Fruit fly (Drosophila melanogaster) whole organism, prepupa: ENCODE results near the gene temp.

Experiments
- Blimp-1 ChIP-seq: fragments of 200-800 bp; sonication (Bioruptor generic); optimal IDR thresholded peaks from 3 replicates; lab custom pipeline; 2017; ENCODE audit warnings: missing biosample characterization, missing genetic modification characterization, mild to moderate bottlenecking, moderate library complexity, missing genetic modification reagents
- CG10631 ChIP-seq: fragments of 200-800 bp; sonication (Bioruptor generic); optimal IDR thresholded peaks from 2 replicates; lab custom pipeline; 2016; ENCODE audit warnings: missing biosample characterization, missing genetic modification characterization
- CG10669 ChIP-seq: fragments of 200-800 bp; sonication (Bioruptor generic); optimal IDR thresholded peaks from 3 replicates; lab custom pipeline; 2018; ENCODE audit warnings: missing biosample characterization, mild to moderate bottlenecking, missing genetic modification characterization, moderate library complexity
- CG11762 ChIP-seq: fragments of 200-800 bp; sonication (Bioruptor generic); optimal IDR thresholded peaks from 3 replicates; lab custom pipeline; 2016; ENCODE audit warnings: missing biosample characterization, missing genetic modification characterization; ENCODE audit not compliant: insufficient read depth
- CG11902 ChIP-seq: fragments of 200-800 bp; sonication (Bioruptor generic); optimal IDR thresholded peaks from 3 replicates; lab custom pipeline; 2016; ENCODE audit warnings: missing biosample characterization, missing genetic modification characterization
- CG15336 ChIP-seq: fragments of 200-800 bp; sonication (Bioruptor generic); IDR thresholded peaks from 2 replicates; pipeline ENCODE4 v1.3.6; 2022; ENCODE audit warnings: missing biosample characterization, missing genetic modification characterization
- CG1621 ChIP-seq: fragments of 200-800 bp; sonication (Bioruptor generic); optimal IDR thresholded peaks from 3 replicates; lab custom pipeline; 2018; ENCODE audit warnings: missing biosample characterization, mild to moderate bottlenecking, missing genetic modification characterization
- CG16779 ChIP-seq: fragments of 200-800 bp; sonication (Bioruptor generic); optimal IDR thresholded peaks from 3 replicates; lab custom pipeline; 2017; ENCODE audit warnings: missing biosample characterization, mild to moderate bottlenecking, missing genetic modification characterization
- CG3032 ChIP-seq: fragments of 200-800 bp; optimal IDR thresholded peaks from 2 replicates; lab custom pipeline; 2019; ENCODE audit warnings: missing biosample characterization, mild to moderate bottlenecking, missing genetic modification characterization, moderate library complexity
- CG32006 ChIP-seq: fragments of 200-800 bp; sonication (Bioruptor generic); optimal IDR thresholded peaks from 3 replicates; lab custom pipeline; 2017; ENCODE audit warnings: missing biosample characterization, mild to moderate bottlenecking, missing genetic modification characterization
- CG4318 ChIP-seq: fragments of 200-800 bp; sonication (Bioruptor generic); optimal IDR thresholded peaks from 3 replicates; lab custom pipeline; 2017; ENCODE audit warnings: missing biosample characterization, mild to moderate bottlenecking, missing genetic modification characterization
- CG6276 ChIP-seq: fragments of 200-800 bp; sonication (Bioruptor generic); optimal IDR thresholded peaks from 2 replicates; lab custom pipeline; 2017; ENCODE audit warnings: missing biosample characterization, mild to moderate bottlenecking, missing genetic modification characterization
- CG6792 ChIP-seq: fragments of 200-800 bp; sonication (Bioruptor generic); optimal IDR thresholded peaks from 3 replicates; lab custom pipeline; 2016; ENCODE audit warnings: missing biosample characterization, missing genetic modification characterization
- CG6808 ChIP-seq: fragments of 200-800 bp; sonication (Bioruptor generic); optimal IDR thresholded peaks from 3 replicates; lab custom pipeline; 2017; ENCODE audit warnings: missing biosample characterization, missing genetic modification characterization, mild to moderate bottlenecking, moderate library complexity, missing genetic modification reagents
- CG6854 ChIP-seq: fragments of 200-800 bp; sonication (Bioruptor generic); optimal IDR thresholded peaks from 2 replicates; lab custom pipeline; 2017; ENCODE audit warnings: missing biosample characterization, mild to moderate bottlenecking, missing genetic modification characterization
- CG7368 ChIP-seq: fragments of 200-800 bp; sonication (Bioruptor generic); optimal IDR thresholded peaks from 3 replicates; lab custom pipeline; 2016; ENCODE audit warnings: missing biosample characterization, missing genetic modification characterization
- CG8319 ChIP-seq: fragments of 200-800 bp; sonication (Bioruptor generic); optimal IDR thresholded peaks from 3 replicates; lab custom pipeline; 2016; ENCODE audit warnings: missing biosample characterization, missing genetic modification characterization
- CG8632 ChIP-seq: fragments of 200-800 bp; sonication (Bioruptor generic); optimal IDR thresholded peaks from 3 replicates; lab custom pipeline; 2016; ENCODE audit warnings: missing biosample characterization, missing genetic modification characterization
- Eip75B ChIP-seq: fragments of 200-800 bp; sonication (Bioruptor generic); optimal IDR thresholded peaks from 3 replicates; lab custom pipeline; 2016; ENCODE audit warnings: missing biosample characterization, missing genetic modification characterization
- Eip78C ChIP-seq: fragments of 200-800 bp; sonication (Bioruptor generic); peaks from one replicate; lab custom pipeline; 2016; ENCODE audit warnings: missing biosample characterization, missing genetic modification characterization
- Eip93F ChIP-seq: fragments of 200-800 bp; sonication (Bioruptor generic); optimal IDR thresholded peaks from 2 replicates; lab custom pipeline; 2016; ENCODE audit warnings: missing biosample characterization, mild to moderate bottlenecking, missing genetic modification characterization
- Ets21C ChIP-seq: fragments of 200-800 bp; sonication (Bioruptor generic); optimal IDR thresholded peaks from 3 replicates; lab custom pipeline; 2016; ENCODE audit warnings: missing biosample characterization, missing genetic modification characterization
- Ets96B ChIP-seq: fragments of 200-800 bp; optimal IDR thresholded peaks from 2 replicates; lab custom pipeline; 2019; ENCODE audit warnings: missing biosample characterization, mild to moderate bottlenecking, missing genetic modification characterization, moderate library complexity
- Gug ChIP-seq: fragments of 200-800 bp; sonication (Bioruptor generic); IDR thresholded peaks from 2 replicates; pipeline ENCODE4 v1.3.6; 2022; ENCODE audit warnings: missing biosample characterization, missing genetic modification characterization
- Hr39 ChIP-seq: fragments of 200-800 bp; sonication (Bioruptor generic); optimal IDR thresholded peaks from 2 replicates; lab custom pipeline; 2016; ENCODE audit warnings: missing biosample characterization, missing genetic modification characterization
- Hr4 ChIP-seq: fragments of 200-800 bp; sonication (Bioruptor generic); optimal IDR thresholded peaks from 3 replicates; lab custom pipeline; 2016; ENCODE audit warnings: missing biosample characterization, missing genetic modification characterization
- Lpt ChIP-seq: fragments of 200-800 bp; sonication (Bioruptor generic); optimal IDR thresholded peaks from 3 replicates; lab custom pipeline; 2016; ENCODE audit warnings: missing biosample characterization, missing genetic modification characterization
- Met ChIP-seq: fragments of 200-800 bp; sonication (Bioruptor generic); optimal IDR thresholded peaks from 3 replicates; lab custom pipeline; 2016; ENCODE audit warnings: missing biosample characterization, missing genetic modification characterization
- OdsH ChIP-seq: fragments of 200-800 bp; sonication (Bioruptor generic); optimal IDR thresholded peaks from 3 replicates; lab custom pipeline; 2016; ENCODE audit warnings: missing biosample characterization, missing genetic modification characterization
- Smox ChIP-seq: fragments of 200-800 bp; sonication (Bioruptor generic); optimal IDR thresholded peaks from 3 replicates; lab custom pipeline; 2016; ENCODE audit warnings: missing biosample characterization, missing genetic modification characterization
- Sox102F ChIP-seq: fragments of 200-800 bp; sonication (Bioruptor generic); optimal IDR thresholded peaks from 2 replicates; lab custom pipeline; 2016; ENCODE audit warnings: missing biosample characterization, mild to moderate bottlenecking, missing genetic modification characterization
- Sox14 ChIP-seq: fragments of 200-800 bp; sonication (Bioruptor generic); optimal IDR thresholded peaks from 3 replicates; lab custom pipeline; 2016; ENCODE audit warnings: missing biosample characterization, missing genetic modification characterization
- Sox15 ChIP-seq: fragments of 200-800 bp; sonication (Bioruptor generic); optimal IDR thresholded peaks from 3 replicates; lab custom pipeline; 2016; ENCODE audit warnings: missing biosample characterization, missing genetic modification characterization
- achi ChIP-seq: fragments of 200-800 bp; sonication (Bioruptor generic); optimal IDR thresholded peaks from 3 replicates; lab custom pipeline; 2016; ENCODE audit warnings: missing biosample characterization, missing genetic modification characterization
- acj6 ChIP-seq: fragments of 200-800 bp; sonication (Bioruptor generic); optimal IDR thresholded peaks from 3 replicates; lab custom pipeline; 2016; ENCODE audit warnings: missing biosample characterization, missing genetic modification characterization
- cyc ChIP-seq: fragments of 200-800 bp; sonication (Bioruptor generic); optimal IDR thresholded peaks from 3 replicates; lab custom pipeline; 2016; ENCODE audit warnings: missing biosample characterization, missing genetic modification characterization
- dac ChIP-seq: fragments of 200-800 bp; sonication (Bioruptor generic); optimal IDR thresholded peaks from 2 replicates; lab custom pipeline; 2017; ENCODE audit warnings: missing biosample characterization, mild to moderate bottlenecking, missing genetic modification characterization
- dsx ChIP-seq: fragments of 200-800 bp; optimal IDR thresholded peaks from 3 replicates; lab custom pipeline; 2019; ENCODE audit warnings: missing biosample characterization, mild to moderate bottlenecking, missing genetic modification characterization, moderate library complexity; ENCODE audit not compliant: poor library complexity, severe bottlenecking
- eg ChIP-seq: fragments of 200-800 bp; sonication (Bioruptor generic); IDR thresholded peaks from 3 replicates; pipeline ENCODE4 v1.3.6; 2022; ENCODE audit warnings: missing biosample characterization, missing genetic modification characterization
- esn ChIP-seq: fragments of 200-800 bp; sonication (Bioruptor generic); optimal IDR thresholded peaks from 2 replicates; lab custom pipeline; 2016; ENCODE audit warnings: missing biosample characterization, mild to moderate bottlenecking, missing genetic modification characterization, moderate library complexity
- fd59A ChIP-seq: fragments of 200-800 bp; sonication (Bioruptor generic); optimal IDR thresholded peaks from 2 replicates; lab custom pipeline; 2017; ENCODE audit warnings: missing biosample characterization, mild to moderate bottlenecking, missing genetic modification characterization, missing genetic modification reagents
- fd85E ChIP-seq: fragments of 200-800 bp; sonication (Bioruptor generic); optimal IDR thresholded peaks from 3 replicates; lab custom pipeline; 2016; ENCODE audit warnings: missing biosample characterization, missing genetic modification characterization
- fkh ChIP-seq: fragments of 200-800 bp; sonication (Bioruptor generic); optimal IDR thresholded peaks from 3 replicates; lab custom pipeline; 2017; ENCODE audit warnings: missing biosample characterization, mild to moderate bottlenecking, missing genetic modification characterization, moderate library complexity
- lz ChIP-seq: fragments of 200-800 bp; sonication (Bioruptor generic); optimal IDR thresholded peaks from 3 replicates; lab custom pipeline; 2016; ENCODE audit warnings: missing biosample characterization, missing genetic modification characterization
- net ChIP-seq: fragments of 200-800 bp; sonication (Bioruptor generic); optimal IDR thresholded peaks from 3 replicates; lab custom pipeline; 2016; ENCODE audit warnings: missing biosample characterization, missing genetic modification characterization
- pdm3 ChIP-seq: fragments of 200-800 bp; sonication (Bioruptor generic); optimal IDR thresholded peaks from 3 replicates; lab custom pipeline; 2016; ENCODE audit warnings: missing biosample characterization, missing genetic modification characterization
- salr ChIP-seq, 2 experiments: fragments of 200-800 bp; sonication (Bioruptor generic); optimal IDR thresholded peaks; 3 replicates each; lab custom pipeline; 2016 to 2018; ENCODE audit warnings: missing biosample characterization in 2 of 2, missing genetic modification characterization in 2 of 2, mild to moderate bottlenecking in 1 of 2
- spab ChIP-seq: fragments of 200-800 bp; sonication (Bioruptor generic); optimal IDR thresholded peaks from 2 replicates; lab custom pipeline; 2017; ENCODE audit warnings: missing biosample characterization, mild to moderate bottlenecking, missing genetic modification characterization, missing genetic modification reagents
- ss ChIP-seq, 2 experiments: fragments of 200-800 bp; sonication (Bioruptor generic); optimal IDR thresholded peaks; 2 replicates in 1 of 2; 3 replicates in 1 of 2; lab custom pipeline; 2017 to 2018; ENCODE audit warnings: mild to moderate bottlenecking in 2 of 2, missing biosample characterization in 2 of 2, missing genetic modification characterization in 2 of 2, moderate library complexity in 1 of 2
- svp ChIP-seq: fragments of 200-800 bp; sonication (Bioruptor generic); peaks from one replicate; lab custom pipeline; 2016; ENCODE audit warnings: missing biosample characterization, missing genetic modification characterization
- topi ChIP-seq: fragments of 200-800 bp; sonication (Bioruptor generic); optimal IDR thresholded peaks from 3 replicates; lab custom pipeline; 2016; ENCODE audit warnings: missing biosample characterization, missing genetic modification characterization
- vri ChIP-seq: fragments of 200-800 bp; sonication (Bioruptor generic); optimal IDR thresholded peaks from 3 replicates; lab custom pipeline; 2016; ENCODE audit warnings: missing biosample characterization, mild to moderate bottlenecking, missing genetic modification characterization

The temp gene

DNA sequence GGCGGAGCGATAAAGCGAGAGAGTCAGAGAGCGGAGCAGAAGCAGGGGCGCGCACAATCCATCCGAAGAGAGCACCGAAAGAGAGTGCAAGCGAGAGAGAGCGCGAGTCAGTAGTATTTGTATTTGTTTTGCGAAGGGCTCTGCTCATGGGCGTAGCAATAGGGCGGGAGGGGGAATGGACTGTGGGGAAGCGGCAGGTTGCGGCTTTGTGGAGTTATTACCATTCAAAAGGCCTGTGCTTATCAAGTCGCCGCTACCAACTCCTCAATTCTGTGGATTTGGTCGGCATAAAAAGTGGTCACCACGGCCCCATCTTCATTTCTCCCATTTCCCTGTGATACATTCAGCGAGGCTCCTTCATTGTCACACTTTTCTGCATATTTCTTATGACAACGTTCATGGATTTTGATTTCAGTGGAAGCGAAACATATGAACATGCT is 38.8 kb upstream of the temp start:
- TF ChIP-seq OdsH (GFP tag; lab: Kevin White, UChicago): peak; percentile 73
- no peak for TF ChIP-seq Hr4 (GFP tag; lab: Kevin White, UChicago)
- peak; percentile 4 for TF ChIP-seq esn (GFP tag; lab: Kevin White, UChicago)
- TF ChIP-seq achi: peak; percentile 70
- TF ChIP-seq fd59A: peak; percentile 61
- TF ChIP-seq CG32006: peak; percentile 66
- no peak for TF ChIP-seq eg (GFP tag; lab: Robert Waterston, UW)
- peak; percentile 61 for TF ChIP-seq CG6792 (GFP tag; lab: Kevin White, UChicago)
- TF ChIP-seq Eip93F (GFP tag; lab: Kevin White, UChicago): no peak
- peak; percentile 37 for TF ChIP-seq Blimp-1 (GFP tag; lab: Kevin White, UChicago)
- TF ChIP-seq CG10669: peak; percentile 65
- TF ChIP-seq Gug (GFP tag; lab: Robert Waterston, UW): peak; percentile 62; the same call in 1 of the 2 replicates
- peak; percentile 66 for TF ChIP-seq Ets96B
- peak; percentile 43 for TF ChIP-seq topi
- TF ChIP-seq CG8632 (GFP tag; lab: Kevin White, UChicago): peak; percentile 69
- TF ChIP-seq CG10631 (GFP tag; lab: Kevin White, UChicago): peak; percentile 64
- peak; percentile 56 for TF ChIP-seq CG6808
- TF ChIP-seq svp (GFP tag; lab: Kevin White, UChicago): peak; percentile 53
- TF ChIP-seq ss (GFP tag; optimal IDR thresholded peaks at IDR 0.05; lab: Kevin White, UChicago): peak; percentile 7 to 59
- peak; percentile 71 for TF ChIP-seq Hr39 (GFP tag; lab: Kevin White, UChicago)
- TF ChIP-seq vri (GFP tag; lab: Kevin White, UChicago): no peak
- peak; percentile 65 for TF ChIP-seq CG8319 (GFP tag; lab: Kevin White, UChicago)
- peak; percentile 45; the same call in 1 of the 2 replicates for TF ChIP-seq CG15336
- peak; percentile 56 for TF ChIP-seq cyc (GFP tag; lab: Kevin White, UChicago)
- TF ChIP-seq lz (GFP tag; lab: Kevin White, UChicago): peak; percentile 67
- peak; percentile 49 for TF ChIP-seq Ets21C (GFP tag; lab: Kevin White, UChicago)
- TF ChIP-seq dsx (GFP tag; lab: Kevin White, UChicago): peak; percentile 36
- peak; percentile 77 for TF ChIP-seq Sox15
- TF ChIP-seq Smox (GFP tag; lab: Kevin White, UChicago): peak; percentile 27
- TF ChIP-seq net: peak; percentile 47
- TF ChIP-seq Sox14 (GFP tag; lab: Kevin White, UChicago): peak; percentile 9
- TF ChIP-seq acj6: peak; percentile 76
- peak; percentile 46 for TF ChIP-seq CG4318 (GFP tag; lab: Kevin White, UChicago)
- TF ChIP-seq CG3032: peak; percentile 67
- TF ChIP-seq Met (GFP tag; lab: Kevin White, UChicago): peak; percentile 63
- TF ChIP-seq CG11762 (GFP tag; lab: Kevin White, UChicago): peak; percentile 58
- peak; percentile 54 for TF ChIP-seq pdm3 (GFP tag; lab: Kevin White, UChicago)
- TF ChIP-seq fkh (GFP tag; lab: Kevin White, UChicago): peak; percentile 76
- TF ChIP-seq CG11902 (GFP tag; lab: Kevin White, UChicago): peak; percentile 61
- TF ChIP-seq Eip78C (GFP tag; lab: Kevin White, UChicago): peak; percentile 56
- peak; percentile 56 for TF ChIP-seq fd85E (GFP tag; lab: Kevin White, UChicago)
- TF ChIP-seq CG1621 (tag; lab: Kevin White, UChicago): peak; percentile 67
- no peak for TF ChIP-seq spab (GFP tag; lab: Kevin White, UChicago)
- TF ChIP-seq Lpt (GFP tag; lab: Kevin White, UChicago): peak; percentile 38
- no peak for TF ChIP-seq CG6854 (GFP tag; lab: Kevin White, UChicago)
- peak; percentile 21 for TF ChIP-seq Eip75B
- TF ChIP-seq CG16779 (tag; lab: Kevin White, UChicago): peak; percentile 38
- peak; percentile 40 for TF ChIP-seq dac (GFP tag; lab: Kevin White, UChicago)
- peak; percentile 31 to 55 for TF ChIP-seq salr (GFP tag; optimal IDR thresholded peaks at IDR 0.05; lab: Kevin White, UChicago)
- TF ChIP-seq Sox102F: peak; percentile 30
- peak; percentile 47 for TF ChIP-seq CG6276 (GFP tag; lab: Kevin White, UChicago)
- peak; percentile 65 for TF ChIP-seq CG7368 (GFP tag; lab: Kevin White, UChicago)
